Worm (Caenorhabditis elegans): ENCODE measurements around the gene hgrs-1.

- TF ChIP-seq flt-1 (GFP tag; IDR thresholded peaks at IDR 0.05) (no peak), klf-2 (GFP tag; conservative IDR thresholded peaks at IDR 0.05) (no peak), med-1 (GFP tag; optimal IDR thresholded peaks at IDR 0.05; ENCODE audit: insufficient read depth) (no peak), ztf-23 (GFP tag; IDR thresholded peaks at IDR 0.05) (no peak)
These were observed 37.2 kb downstream of the hgrs-1 start, which contains the start of gene clec-52 for ce11 chrIV:8168660-8169059.
